Worm (Caenorhabditis elegans) whole organism, young adult: ENCODE measurements around the gene C46F11.5.

ENCODE experiments used
- F39B2.1 ChIP-seq: fragments of 200-800 bp; sonication (Bioruptor generic); IDR thresholded peaks from 2 replicates; pipeline ENCODE4 v1.3.6; 2022; ENCODE audit warnings: missing genetic modification reagents, missing genetic modification characterization, missing compliant biosample characterization
- ama-1 ChIP-seq, 3 experiments: fragments of 150-350 bp in 1 of 3; sonication (generic microtip) in 2 of 3; optimal IDR thresholded peaks; 2 replicates each; lab custom pipeline; 2014 to 2018; ENCODE audit warnings: missing biosample characterization in 2 of 3, missing genetic modification characterization in 2 of 3, missing genetic modification reagents in 2 of 3
- dpl-1 ChIP-seq: fragments of 150-350 bp; optimal IDR thresholded peaks from 2 replicates; lab custom pipeline; 2014; ENCODE audit warnings: missing biosample characterization, missing genetic modification reagents, missing genetic modification characterization
- egl-44 ChIP-seq: fragments of 200-800 bp; sonication (Bioruptor generic); IDR thresholded peaks from 2 replicates; pipeline ENCODE4 v1.3.6; 2022; ENCODE audit warnings: missing genetic modification reagents, missing genetic modification characterization, missing compliant biosample characterization
- him-1 ChIP-seq: sonication (generic microtip); optimal IDR thresholded peaks from 2 replicates; lab custom pipeline; 2016; ENCODE audit warnings: missing genotype, missing genetic modification reagents, missing genetic modification characterization, missing compliant biosample characterization
- let-607 ChIP-seq, 2 experiments: fragments of 200-800 bp in 1 of 2; sonication (Bioruptor generic) in 1 of 2; sonication (generic microtip) in 1 of 2; optimal IDR thresholded peaks; 2 replicates each; lab custom pipeline; 2016 to 2018; ENCODE audit warnings: mild to moderate bottlenecking in 2 of 2, missing compliant biosample characterization in 2 of 2, missing genetic modification characterization in 2 of 2, moderate library complexity in 2 of 2, missing genotype in 1 of 2
- madf-6 ChIP-seq: fragments of 200-800 bp; sonication (Bioruptor generic); IDR thresholded peaks from 2 replicates; pipeline ENCODE4 v1.3.6; 2022; ENCODE audit warnings: missing genetic modification reagents, missing genetic modification characterization, missing compliant biosample characterization
- nfya-1 ChIP-seq: sonication (generic microtip); optimal IDR thresholded peaks from 2 replicates; lab custom pipeline; 2017; ENCODE audit warnings: antibody characterized with exemption, missing compliant biosample characterization, missing genetic modification characterization, borderline replicate concordance; ENCODE audit not compliant: insufficient read depth
- nhr-120 ChIP-seq: fragments of 200-800 bp; sonication (Bioruptor generic); IDR thresholded peaks from 2 replicates; pipeline ENCODE4 v1.3.6; 2022; ENCODE audit warnings: missing genetic modification characterization, missing compliant biosample characterization
- nhr-179 ChIP-seq: sonication (generic microtip); optimal IDR thresholded peaks from 2 replicates; lab custom pipeline; 2016; ENCODE audit warnings: mild to moderate bottlenecking, missing genetic modification characterization, missing compliant biosample characterization
- sea-2 ChIP-seq: fragments of 200-800 bp; sonication (Bioruptor generic); IDR thresholded peaks from 2 replicates; pipeline ENCODE4 v1.3.6; 2022; ENCODE audit warnings: missing genetic modification characterization, missing compliant biosample characterization
- snpc-4 ChIP-seq, 5 experiments: fragments of 150-350 bp in 1 of 5; sonication (generic microtip) in 4 of 5; optimal IDR thresholded peaks; 2 replicates each; lab custom pipeline; 2014 to 2018; ENCODE audit warnings: missing genetic modification characterization in 5 of 5, missing biosample characterization in 3 of 5, antibody characterized with exemption in 2 of 5, mild to moderate bottlenecking in 2 of 5, missing compliant biosample characterization in 2 of 5, missing genotype in 2 of 5, moderate library complexity in 2 of 5, missing genetic modification reagents in 1 of 5
- somi-1 ChIP-seq: fragments of 200-800 bp; sonication (Bioruptor generic); optimal IDR thresholded peaks from 2 replicates; lab custom pipeline; 2018; ENCODE audit warnings: mild to moderate bottlenecking, missing genetic modification characterization, missing compliant biosample characterization
- unc-62 ChIP-seq: fragments of 150-350 bp; optimal IDR thresholded peaks from 2 replicates; lab custom pipeline; 2014; ENCODE audit warnings: missing biosample characterization, missing genetic modification reagents, missing genetic modification characterization

DNA sequence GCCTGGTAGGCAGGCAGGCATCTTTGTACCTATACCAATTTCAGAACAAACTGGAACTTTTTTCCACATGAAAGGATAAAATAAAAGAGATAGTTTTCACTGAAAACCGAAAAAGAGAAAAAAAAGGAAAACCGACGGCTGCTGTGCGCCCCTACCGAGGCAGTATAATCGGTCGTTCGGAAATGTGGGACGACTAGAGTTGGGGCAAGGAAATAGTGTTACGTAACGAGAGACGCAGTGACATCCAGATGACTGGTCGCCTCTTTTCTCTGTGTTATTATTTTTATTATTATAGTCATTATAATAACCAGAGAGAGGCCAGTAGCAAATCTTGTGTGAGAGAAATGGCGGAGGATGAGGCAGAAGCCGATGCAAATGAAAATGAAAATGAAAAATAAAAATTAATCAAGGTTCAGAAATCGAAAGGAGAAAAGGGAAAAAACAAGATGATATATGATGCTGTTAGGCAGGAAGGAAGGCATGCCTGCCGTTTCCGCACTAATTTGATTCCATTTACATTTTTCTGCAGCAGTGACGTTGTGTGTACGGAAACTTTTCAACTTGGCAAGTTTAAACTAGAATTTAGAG, 24.0 kb upstream of the C46F11.5 start:
- TF ChIP-seq sea-2 (no peak), F39B2.1 (GFP tag; lab: Robert Waterston, UW) (no peak), ama-1 (optimal IDR thresholded peaks at IDR 0.05; lab: Kevin White, UChicago) (no peak), ama-1 (GFP tag; optimal IDR thresholded peaks at IDR 0.05; lab: Kevin White, UChicago) (no peak), dpl-1 (GFP tag; lab: Kevin White, UChicago) (no peak), unc-62 (GFP tag; lab: Kevin White, UChicago) (no peak), nhr-179 (tag; lab: Kevin White, UChicago) (no peak), egl-44 (GFP tag; lab: Robert Waterston, UW) (no peak), madf-6 (GFP tag; lab: Robert Waterston, UW) (no peak), him-1 (tag; lab: Kevin White, UChicago) (no peak), snpc-4 (GFP tag; optimal IDR thresholded peaks at IDR 0.05; lab: Kevin White, UChicago) (no peak), snpc-4 (tag; optimal IDR thresholded peaks at IDR 0.05; lab: Kevin White, UChicago) (no peak), nhr-120 (GFP tag; lab: Robert Waterston, UW) (no peak), nfya-1 (tag; lab: Kevin White, UChicago) (no peak), let-607 (tag; optimal IDR thresholded peaks at IDR 0.05; lab: Kevin White, UChicago) (no peak), somi-1 (GFP tag; lab: Kevin White, UChicago) (no peak)
